Worm (Caenorhabditis elegans): Measurements from ENCODE around the gene F49C12.1.

F49C12.1 gene

ce11 chrIV:9341591-9341990 is 45.4 kb upstream of the F49C12.1 start, which contains the start of gene vps-26 (continued):
- TF ChIP-seq lsy-2 (tag; optimal IDR thresholded peaks at IDR 0.05) (peak in 1 of 2 experiments; percentile 54), daf-12 (tag; optimal IDR thresholded peaks at IDR 0.05) (no peak), hif-1 (tag; optimal IDR thresholded peaks at IDR 0.05) (no peak), tra-1 (GFP tag; IDR thresholded peaks at IDR 0.05) (no peak), T26A8.4 (GFP tag; IDR thresholded peaks at IDR 0.05) (no peak), nhr-42 (GFP tag; IDR thresholded peaks at IDR 0.05) (no peak), zfp-3 (GFP tag; conservative IDR thresholded peaks at IDR 0.05) (no peak), ceh-62 (tag; optimal IDR thresholded peaks at IDR 0.05) (no peak)

- TF ChIP-seq T20F7.1 (GFP tag; optimal IDR thresholded peaks at IDR 0.05): peak; percentile 28
- TF ChIP-seq daf-16 (GFP tag; optimal IDR thresholded peaks at IDR 0.05): no peak
- TF ChIP-seq daf-16 (tag; optimal IDR thresholded peaks at IDR 0.05): peak; percentile 17
- no peak for TF ChIP-seq aly-2 (tag; optimal IDR thresholded peaks at IDR 0.05)
These were observed 43.1 kb upstream of the F49C12.1 start, which contains the start of gene T20D3.6 for ce11 chrIV:9339205-9339604. Gene T20D3.6, minus strand, starts transcription at chrIV:9339305.

- TF ChIP-seq mes-2 (tag; optimal IDR thresholded peaks at IDR 0.05; ENCODE audit: poor library complexity, severe bottlenecking): peak; percentile 66
- peak; percentile 67 for TF ChIP-seq unc-130 (GFP tag; optimal IDR thresholded peaks at IDR 0.05)
- no peak for TF ChIP-seq Y48G9A.11 (GFP tag; IDR thresholded peaks at IDR 0.05)
These were observed 40.5 kb upstream of the F49C12.1 start, which contains the start of gene T20D3.5 for ce11 chrIV:9336538-9337090. Gene T20D3.5, plus strand, starts transcription at chrIV:9337040.

ce11 chrIV:9335552-9336251 is 39.5 kb upstream of the F49C12.1 start, which contains the start of the genes coa-4 and T20D3.14:
Gene coa-4, minus strand, starts transcription at chrIV:9335602.
Gene T20D3.14, minus strand, starts transcription at chrIV:9335909.
- peak; percentile 29; the same call in 1 of the 2 replicates for TF ChIP-seq lin-38 (GFP tag; IDR thresholded peaks at IDR 0.05)
- TF ChIP-seq dpl-1 (GFP tag; optimal IDR thresholded peaks at IDR 0.05): peak; percentile 35
- 0 out of 2 replicates have a peak, but pooled peaks have one; percentile 8 for TF ChIP-seq ceh-20 (GFP tag; IDR thresholded peaks at IDR 0.05)
- no peak for TF ChIP-seq Y5F2A.4 (GFP tag; optimal IDR thresholded peaks at IDR 0.05)
- peak; percentile 64 for TF ChIP-seq hlh-11 (tag; optimal IDR thresholded peaks at IDR 0.05)
- 0 out of 2 replicates have a peak, but pooled peaks have one; percentile 40 for TF ChIP-seq hmg-1.1 (GFP tag; IDR thresholded peaks at IDR 0.05)
- no peak for TF ChIP-seq F49E8.2 (tag; optimal IDR thresholded peaks at IDR 0.05; ENCODE audit: borderline replicate concordance)
- no peak for TF ChIP-seq F37D6.2 (tag; optimal IDR thresholded peaks at IDR 0.05)
- peak; percentile 55 for TF ChIP-seq mep-1 (tag; optimal IDR thresholded peaks at IDR 0.05)
- peak; percentile 75 for TF ChIP-seq dmd-6 (GFP tag; IDR thresholded peaks at IDR 0.05)
- no peak for TF ChIP-seq mxl-2 (GFP tag; conservative IDR thresholded peaks at IDR 0.05)
- TF ChIP-seq nhr-28 (tag; optimal IDR thresholded peaks at IDR 0.05): peak; percentile 27
- no peak for TF ChIP-seq saeg-2 (GFP tag; IDR thresholded peaks at IDR 0.05)
- TF ChIP-seq mes-2 (tag; optimal IDR thresholded peaks at IDR 0.05; ENCODE audit: poor library complexity, severe bottlenecking): peak; percentile 56
- no peak for TF ChIP-seq daf-16 (GFP tag; optimal IDR thresholded peaks at IDR 0.05)
- peak; percentile 64 for TF ChIP-seq daf-16 (tag; optimal IDR thresholded peaks at IDR 0.05)
- no peak for TF ChIP-seq mdl-1 (tag; optimal IDR thresholded peaks at IDR 0.05)
- TF ChIP-seq egl-27 (tag; optimal IDR thresholded peaks at IDR 0.05): no peak
- TF ChIP-seq pha-4 (GFP tag; IDR thresholded peaks at IDR 0.05): no peak
- peak; percentile 40 for TF ChIP-seq pha-4 (tag; optimal IDR thresholded peaks at IDR 0.05)
- peak; percentile 57 for TF ChIP-seq hlh-30 (tag; optimal IDR thresholded peaks at IDR 0.05; ENCODE audit: insufficient read depth)
- no peak for TF ChIP-seq gei-8 (GFP tag; optimal IDR thresholded peaks at IDR 0.05)
- TF ChIP-seq lin-1 (GFP tag; IDR thresholded peaks at IDR 0.05): peak; percentile 49; the same call in 1 of the 2 replicates
- no peak for TF ChIP-seq T20F7.1 (GFP tag; optimal IDR thresholded peaks at IDR 0.05)
- peak; percentile 63 for TF ChIP-seq aha-1 (tag)
- no peak for TF ChIP-seq lin-29 (GFP tag; IDR thresholded peaks at IDR 0.05)
- peak; percentile 23 for TF ChIP-seq nhr-77 (tag; optimal IDR thresholded peaks at IDR 0.05)
- TF ChIP-seq attf-4 (tag; optimal IDR thresholded peaks at IDR 0.05): no peak
- no peak for TF ChIP-seq lir-3 (tag; optimal IDR thresholded peaks at IDR 0.05)
- TF ChIP-seq unc-62 (GFP tag; optimal IDR thresholded peaks at IDR 0.05 in 1 of 2): no peak
- TF ChIP-seq unc-62 (tag; optimal IDR thresholded peaks at IDR 0.05): no peak
- peak in 1 of 2 experiments; percentile 57 for TF ChIP-seq lsy-2 (tag; optimal IDR thresholded peaks at IDR 0.05)
- peak; percentile 24 for TF ChIP-seq pqm-1 (tag; optimal IDR thresholded peaks at IDR 0.05)

Data from whole organism, L4 larva.